Fruit fly (Drosophila melanogaster): ENCODE results near the gene CG32085.
A peak's percentile ranks its signal among the peaks of the same experiment; 100 is the strongest.

The CG32085 gene

dm6 chr3L:11609153-11609809 is 70.9 kb downstream of the CG32085 start, which contains the start of gene Duba (continued):
- TF ChIP-seq rib (GFP tag; IDR thresholded peaks at IDR 0.05) (no peak), nau (GFP tag; optimal IDR thresholded peaks at IDR 0.05) (no peak), CrebB (tag; optimal IDR thresholded peaks at IDR 0.05) (no peak), zf30C (GFP tag; optimal IDR thresholded peaks at IDR 0.05) (no peak), CG2129 (GFP tag; IDR thresholded peaks at IDR 0.05; ENCODE audit: partially characterized antibody) (no peak), CG13894 (tag; optimal IDR thresholded peaks at IDR 0.05) (no peak), CG16815 (GFP tag; optimal IDR thresholded peaks at IDR 0.05) (no peak), CG2678 (tag; optimal IDR thresholded peaks at IDR 0.05) (no peak), CG10654 (GFP tag; optimal IDR thresholded peaks at IDR 0.05) (no peak), wdn (GFP tag; IDR thresholded peaks at IDR 0.05) (no peak), CG10979 (tag; optimal IDR thresholded peaks at IDR 0.05) (no peak), psq (GFP tag; optimal IDR thresholded peaks at IDR 0.05) (no peak), Lpt (GFP tag; optimal IDR thresholded peaks at IDR 0.05) (no peak), CG6765 (GFP tag; optimal IDR thresholded peaks at IDR 0.05) (no peak), CG1233 (GFP tag; optimal IDR thresholded peaks at IDR 0.05) (no peak), gcm (GFP tag; optimal IDR thresholded peaks at IDR 0.05) (no peak), NC2β (GFP tag; optimal IDR thresholded peaks at IDR 0.05) (no peak), odd (GFP tag; optimal IDR thresholded peaks at IDR 0.05) (no peak), CG9215 (GFP tag; IDR thresholded peaks at IDR 0.05) (no peak), Sry-β (GFP tag; optimal IDR thresholded peaks at IDR 0.05) (no peak), CG17912 (GFP tag; optimal IDR thresholded peaks at IDR 0.05) (no peak), ken (GFP tag; IDR thresholded peaks at IDR 0.05) (no peak), CkIIα-i1 (GFP tag; IDR thresholded peaks at IDR 0.05) (no peak), crp (GFP tag; optimal IDR thresholded peaks at IDR 0.05) (peak in 1 of 2 experiments; percentile 23), CG11696 (GFP tag; IDR thresholded peaks at IDR 0.05) (no peak), CG11456 (GFP tag; IDR thresholded peaks at IDR 0.05) (no peak), gcm2 (GFP tag; optimal IDR thresholded peaks at IDR 0.05) (no peak), CG4328 (GFP tag; optimal IDR thresholded peaks at IDR 0.05) (no peak), CG6272 (GFP tag; IDR thresholded peaks at IDR 0.05) (no peak), peb (GFP tag; IDR thresholded peaks at IDR 0.05) (no peak), CG2116 (GFP tag; optimal IDR thresholded peaks at IDR 0.05) (peak; percentile 89), bigmax (GFP tag; optimal IDR thresholded peaks at IDR 0.05) (no peak), h (optimal IDR thresholded peaks at IDR 0.05) (no peak), eyg (GFP tag; optimal IDR thresholded peaks at IDR 0.05) (no peak), CG32532 (GFP tag; IDR thresholded peaks at IDR 0.05) (peak; percentile 11; the same call in 1 of the 2 replicates), bowl (GFP tag; IDR thresholded peaks at IDR 0.05) (no peak), chif (GFP tag; optimal IDR thresholded peaks at IDR 0.05) (no peak), ttk (GFP tag; IDR thresholded peaks at IDR 0.05) (no peak), Hr39 (optimal IDR thresholded peaks at IDR 0.05) (no peak), gsb (GFP tag; IDR thresholded peaks at IDR 0.05) (no peak), yki (optimal IDR thresholded peaks at IDR 0.05) (no peak), abd-A (tag; optimal IDR thresholded peaks at IDR 0.05) (no peak), esg (GFP tag; conservative IDR thresholded peaks at IDR 0.05) (no peak), CG17328 (GFP tag; IDR thresholded peaks at IDR 0.05) (no peak), ap (GFP tag; IDR thresholded peaks at IDR 0.05) (no peak), CG11085 (GFP tag; IDR thresholded peaks at IDR 0.05) (no peak), C15 (GFP tag; IDR thresholded peaks at IDR 0.05) (no peak), ato (GFP tag; IDR thresholded peaks at IDR 0.05; ENCODE audit: partially characterized antibody) (no peak), CG12155 (GFP tag; optimal IDR thresholded peaks at IDR 0.05) (no peak), ab (GFP tag; optimal IDR thresholded peaks at IDR 0.05) (no peak), CG2875 (GFP tag; optimal IDR thresholded peaks at IDR 0.05) (no peak), CG15696 (tag; optimal IDR thresholded peaks at IDR 0.05) (no peak), Nf-YC (tag; optimal IDR thresholded peaks at IDR 0.05) (no peak)

Measured in whole organism, embryonic.